Worm (Caenorhabditis elegans) whole organism, L3 larva: ENCODE measurements around the gene F32D8.11.

Source experiments
- ama-1 ChIP-seq: fragments of 150-350 bp; optimal IDR thresholded peaks from 2 replicates; lab custom pipeline; 2018
- ceh-82 ChIP-seq: fragments of 150-350 bp; optimal IDR thresholded peaks from 2 replicates; lab custom pipeline; 2014; ENCODE audit warnings: missing biosample characterization, missing genetic modification characterization
- egl-27 ChIP-seq: sonication (generic microtip); optimal IDR thresholded peaks from 4 replicates; lab custom pipeline; 2017; ENCODE audit warnings: missing biosample characterization, missing genetic modification reagents, missing genetic modification characterization
- egl-5 ChIP-seq: fragments of 150-350 bp; optimal IDR thresholded peaks from 2 replicates; lab custom pipeline; 2017; ENCODE audit warnings: missing biosample characterization, missing genetic modification reagents, missing genetic modification characterization, inconsistent platforms
- fos-1 ChIP-seq: fragments of 150-350 bp; optimal IDR thresholded peaks from 2 replicates; lab custom pipeline; 2014; ENCODE audit warnings: missing biosample characterization, missing genetic modification characterization
- lin-15B ChIP-seq: fragments of 150-350 bp; optimal IDR thresholded peaks from 2 replicates; lab custom pipeline; 2014; ENCODE audit warnings: missing biosample characterization, missing genetic modification characterization
- mml-1 ChIP-seq: fragments of 150-350 bp; sonication (generic microtip); optimal IDR thresholded peaks from 3 replicates; lab custom pipeline; 2014; ENCODE audit warnings: missing biosample characterization, missing genetic modification characterization
- nhr-11 ChIP-seq: fragments of 150-350 bp; optimal IDR thresholded peaks from 2 replicates; lab custom pipeline; 2014; ENCODE audit warnings: missing biosample characterization, missing genetic modification characterization
- nhr-25 ChIP-seq: sonication (generic microtip); optimal IDR thresholded peaks from 2 replicates; lab custom pipeline; 2017; ENCODE audit warnings: missing biosample characterization, missing genetic modification characterization
- nhr-76 ChIP-seq: fragments of 150-350 bp; sonication (generic microtip); optimal IDR thresholded peaks from 5 replicates; lab custom pipeline; 2014; ENCODE audit warnings: missing biosample characterization, missing genetic modification characterization
- pha-4 ChIP-seq: fragments of 150-350 bp; optimal IDR thresholded peaks from 2 replicates; lab custom pipeline; 2014; ENCODE audit warnings: missing biosample characterization, missing genetic modification reagents, missing genetic modification characterization
- sea-2 ChIP-seq: fragments of 150-350 bp; sonication (generic microtip); optimal IDR thresholded peaks from 4 replicates; lab custom pipeline; 2014; ENCODE audit warnings: missing biosample characterization, missing genetic modification reagents, missing genetic modification characterization
- unc-39 ChIP-seq: sonication (generic microtip); optimal IDR thresholded peaks from 4 replicates; lab custom pipeline; 2017; ENCODE audit warnings: missing biosample characterization, missing genetic modification characterization
- zag-1 ChIP-seq: fragments of 150-350 bp; optimal IDR thresholded peaks from 2 replicates; lab custom pipeline; 2014; ENCODE audit warnings: missing biosample characterization, missing genetic modification characterization

DNA sequence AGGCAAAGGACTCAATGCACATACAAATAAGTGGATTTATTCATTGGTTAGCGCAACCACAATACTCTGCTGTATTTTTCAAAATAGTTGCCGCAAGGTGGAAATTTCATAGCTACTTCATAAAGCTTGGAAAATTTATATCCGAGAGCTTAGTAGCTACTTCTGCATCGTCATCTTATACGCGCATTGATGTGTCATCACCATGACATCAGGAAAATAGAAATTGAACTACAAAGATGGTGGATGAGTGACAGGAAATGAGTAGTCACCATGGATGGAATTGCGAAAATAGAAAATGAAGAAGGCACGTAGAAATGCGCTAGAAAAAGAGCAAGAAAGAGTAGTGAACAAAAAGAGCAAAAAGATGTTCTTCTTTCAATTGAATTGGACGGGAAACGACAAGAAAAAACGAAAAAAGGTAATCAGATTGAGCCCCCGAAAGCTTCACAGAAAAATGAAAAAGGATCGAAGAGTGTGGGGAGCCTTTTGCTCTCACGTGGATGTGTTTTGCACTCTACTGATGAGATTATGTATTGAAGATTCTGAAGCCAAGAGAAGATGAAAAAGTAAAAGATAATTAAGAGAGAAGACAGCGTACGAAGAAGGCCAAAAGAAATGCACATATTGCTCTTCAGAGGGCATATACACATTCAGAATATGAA, 13.9 kb downstream of the F32D8.11 start:
- no peak for TF ChIP-seq unc-39 (tag; lab: Kevin White, UChicago)
- no peak for TF ChIP-seq fos-1
- TF ChIP-seq pha-4 (tag; lab: Kevin White, UChicago), result no peak
- TF ChIP-seq ama-1 (lab: Kevin White, UChicago), result no peak
- no peak for TF ChIP-seq nhr-76 (tag; lab: Kevin White, UChicago)
- no peak for TF ChIP-seq zag-1 (tag; lab: Kevin White, UChicago)
- TF ChIP-seq sea-2 (GFP tag; lab: Kevin White, UChicago), result no peak
- no peak for TF ChIP-seq lin-15B
- no peak for TF ChIP-seq nhr-25 (tag; lab: Kevin White, UChicago)
- TF ChIP-seq ceh-82 (tag; lab: Kevin White, UChicago), result no peak
- TF ChIP-seq nhr-11 (tag; lab: Kevin White, UChicago), result no peak
- TF ChIP-seq egl-27 (tag; lab: Kevin White, UChicago), result no peak
- TF ChIP-seq egl-5 (tag; lab: Kevin White, UChicago), result no peak
- no peak for TF ChIP-seq mml-1 (tag; lab: Kevin White, UChicago)
